Worm (Caenorhabditis elegans): Measurements from ENCODE around the gene Y54G2A.41.

DNA sequence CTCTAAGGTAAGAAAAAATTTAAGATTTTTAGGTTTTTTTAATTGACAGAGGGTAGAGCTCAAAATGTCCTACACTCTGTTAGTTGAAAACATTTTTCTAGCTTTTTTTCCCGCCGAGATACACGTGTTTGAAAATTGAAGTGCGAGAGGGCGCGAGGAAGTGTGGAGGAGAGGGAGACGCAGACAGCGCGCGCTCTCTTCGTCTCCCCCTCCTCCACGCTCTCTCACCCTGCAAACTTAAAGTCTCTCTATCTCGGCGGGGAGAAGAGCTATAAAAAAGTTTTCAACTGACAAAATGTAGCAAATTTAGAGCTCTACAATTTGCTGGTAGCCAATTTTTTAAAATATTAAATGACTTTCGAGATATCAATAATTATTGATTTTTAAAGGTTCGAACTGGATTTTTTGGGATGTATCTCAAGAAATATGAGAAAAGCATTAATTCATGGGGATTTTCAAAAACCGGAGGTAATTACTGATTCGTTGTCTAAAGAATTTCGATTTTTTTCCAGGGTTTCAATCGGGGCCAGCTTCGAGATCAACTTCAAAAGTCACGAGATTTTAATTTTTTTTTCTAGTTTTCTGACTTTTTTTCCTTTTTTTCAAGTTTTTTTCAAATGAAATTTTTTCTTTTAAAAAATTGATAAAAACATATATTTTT lies 13.5 kb downstream of the Y54G2A.41 start:
- no peak for TF ChIP-seq ama-1 (optimal IDR thresholded peaks at IDR 0.05)
- TF ChIP-seq pag-3 (tag; optimal IDR thresholded peaks at IDR 0.05; ENCODE audit: borderline replicate concordance) = no peak
- TF ChIP-seq rnt-1 (tag; optimal IDR thresholded peaks at IDR 0.05) = no peak
- TF ChIP-seq npax-4 (tag; optimal IDR thresholded peaks at IDR 0.05) = no peak
- no peak for TF ChIP-seq fkh-10 (GFP tag; optimal IDR thresholded peaks at IDR 0.05)
- no peak for TF ChIP-seq ref-2 (tag; optimal IDR thresholded peaks at IDR 0.05)
- TF ChIP-seq sox-2 (GFP tag; IDR thresholded peaks at IDR 0.05) = no peak
- TF ChIP-seq T23F11.4 (GFP tag; optimal IDR thresholded peaks at IDR 0.05) = no peak

All from whole organism, late embryonic.